Fruit fly (Drosophila melanogaster): ENCODE data around the gene Nepl8.

Gene Nepl8

DNA sequence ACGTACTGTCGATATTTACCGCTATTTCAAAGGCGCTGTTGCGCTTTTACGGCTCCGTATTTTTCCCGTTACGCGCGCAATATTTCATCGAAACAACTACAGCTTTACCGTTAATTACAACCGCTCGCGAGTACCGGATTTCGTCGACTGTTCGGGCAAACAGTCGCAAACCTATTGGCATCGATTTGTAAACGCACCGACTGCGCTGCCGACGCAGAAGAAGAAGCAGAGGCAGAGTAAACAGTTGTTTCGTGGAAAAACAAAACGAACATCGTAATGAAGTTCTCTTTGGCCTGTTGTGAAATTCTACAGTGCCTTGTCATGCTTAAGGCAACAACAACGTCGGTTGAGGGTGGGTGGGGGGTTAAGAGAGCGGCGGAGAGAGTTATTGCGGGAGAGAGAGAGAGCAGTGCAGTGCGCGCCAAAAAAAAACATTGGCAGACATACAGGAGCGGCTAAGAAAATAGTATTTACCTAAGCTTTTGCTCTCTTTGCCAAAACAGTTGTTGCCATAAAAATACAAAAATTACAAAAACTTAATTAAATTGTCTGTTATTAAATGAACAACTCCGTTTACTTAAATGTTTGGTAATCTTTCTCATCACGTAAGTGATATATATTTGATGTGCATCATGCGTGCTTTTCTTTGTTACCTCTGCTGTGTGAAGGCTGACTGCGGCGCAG is 44.9 kb downstream of the Nepl8 start, which contains the start of gene CG5953 (continued):
- TF ChIP-seq CG15514 (GFP tag; optimal IDR thresholded peaks at IDR 0.05) (peak; percentile 92), cas (GFP tag; IDR thresholded peaks at IDR 0.05) (peak; percentile 79), Deaf1 (tag; optimal IDR thresholded peaks at IDR 0.05) (peak; percentile 87), Oli (tag; optimal IDR thresholded peaks at IDR 0.05) (peak; percentile 98), HmgD (GFP tag; optimal IDR thresholded peaks at IDR 0.05) (peak; percentile 41), CG16779 (GFP tag; IDR thresholded peaks at IDR 0.05) (peak; percentile 90), CG8388 (GFP tag; optimal IDR thresholded peaks at IDR 0.05) (peak; percentile 97), CG34376 (GFP tag; optimal IDR thresholded peaks at IDR 0.05) (peak; percentile 96), Sin3A (optimal IDR thresholded peaks at IDR 0.05) (no peak), Dfd (GFP tag; optimal IDR thresholded peaks at IDR 0.05) (no peak), Bgb (GFP tag; IDR thresholded peaks at IDR 0.05; ENCODE audit: partially characterized antibody) (peak; percentile 60), Fer3 (tag; optimal IDR thresholded peaks at IDR 0.05) (peak; percentile 97), E2f1 (GFP tag; IDR thresholded peaks at IDR 0.05) (peak; percentile 96), CG18619 (GFP tag; optimal IDR thresholded peaks at IDR 0.05) (peak; percentile 96), gsb-n (tag; optimal IDR thresholded peaks at IDR 0.05) (peak; percentile 97), B-H1 (GFP tag; IDR thresholded peaks at IDR 0.05) (peak; percentile 94), prd (optimal IDR thresholded peaks at IDR 0.05) (no peak), prd (GFP tag; IDR thresholded peaks at IDR 0.05) (peak; percentile 98), pan (optimal IDR thresholded peaks at IDR 0.05) (no peak), pan (GFP tag; optimal IDR thresholded peaks at IDR 0.05 in 1 of 2, IDR thresholded peaks at IDR 0.05 in 1 of 2) (peak in 1 of 2 experiments; percentile 98), Lpt (GFP tag; optimal IDR thresholded peaks at IDR 0.05) (no peak), tgo (GFP tag; IDR thresholded peaks at IDR 0.05) (peak; percentile 97), CG6791 (GFP tag; IDR thresholded peaks at IDR 0.05; ENCODE audit: partially characterized antibody) (no peak; the same call in 2 of the 3 replicates), CG4424 (GFP tag; optimal IDR thresholded peaks at IDR 0.05) (peak; percentile 96), CG12071 (GFP tag; optimal IDR thresholded peaks at IDR 0.05) (peak; percentile 93), Atf6 (GFP tag; IDR thresholded peaks at IDR 0.05) (peak; percentile 97), btn (GFP tag; optimal IDR thresholded peaks at IDR 0.05) (peak; percentile 72), CG9797 (GFP tag; optimal IDR thresholded peaks at IDR 0.05) (peak; percentile 51), Dek (tag; optimal IDR thresholded peaks at IDR 0.05) (peak; percentile 95), cg (GFP tag; optimal IDR thresholded peaks at IDR 0.05) (no peak), esg (GFP tag; conservative IDR thresholded peaks at IDR 0.05) (peak; percentile 98), Bteb2 (GFP tag; optimal IDR thresholded peaks at IDR 0.05) (peak; percentile 88), HHEX (GFP tag; optimal IDR thresholded peaks at IDR 0.05) (peak; percentile 97), CG10274 (GFP tag; optimal IDR thresholded peaks at IDR 0.05) (peak; percentile 86), Blimp-1 (GFP tag; optimal IDR thresholded peaks at IDR 0.05) (peak; percentile 94), Dref (GFP tag; IDR thresholded peaks at IDR 0.05) (no peak), CG4282 (GFP tag; optimal IDR thresholded peaks at IDR 0.05) (peak; percentile 76), h (optimal IDR thresholded peaks at IDR 0.05) (no peak), CG3838 (GFP tag; optimal IDR thresholded peaks at IDR 0.05) (peak; percentile 88), CG33213 (GFP tag; optimal IDR thresholded peaks at IDR 0.05) (peak; percentile 81), Tbp (GFP tag; optimal IDR thresholded peaks at IDR 0.05) (no peak), bigmax (GFP tag; optimal IDR thresholded peaks at IDR 0.05) (peak; percentile 44), CG4328 (GFP tag; optimal IDR thresholded peaks at IDR 0.05) (peak; percentile 95), Myb (GFP tag; optimal IDR thresholded peaks at IDR 0.05) (peak; percentile 86), sr (GFP tag; IDR thresholded peaks at IDR 0.05) (peak; percentile 32; the same call in 1 of the 3 replicates), CG6813 (GFP tag; optimal IDR thresholded peaks at IDR 0.05) (peak; percentile 94), stwl (tag; optimal IDR thresholded peaks at IDR 0.05) (peak; percentile 21), CG14965 (GFP tag; optimal IDR thresholded peaks at IDR 0.05; ENCODE audit: borderline replicate concordance) (peak; percentile 49), Lhr (GFP tag; optimal IDR thresholded peaks at IDR 0.05) (peak; percentile 90), gcm2 (GFP tag; optimal IDR thresholded peaks at IDR 0.05) (peak; percentile 90), zen (tag; optimal IDR thresholded peaks at IDR 0.05) (peak; percentile 92)

All from whole organism, embryonic.